Worm (Caenorhabditis elegans): ENCODE results near the gene F47B8.5.

Gene F47B8.5

DNA sequence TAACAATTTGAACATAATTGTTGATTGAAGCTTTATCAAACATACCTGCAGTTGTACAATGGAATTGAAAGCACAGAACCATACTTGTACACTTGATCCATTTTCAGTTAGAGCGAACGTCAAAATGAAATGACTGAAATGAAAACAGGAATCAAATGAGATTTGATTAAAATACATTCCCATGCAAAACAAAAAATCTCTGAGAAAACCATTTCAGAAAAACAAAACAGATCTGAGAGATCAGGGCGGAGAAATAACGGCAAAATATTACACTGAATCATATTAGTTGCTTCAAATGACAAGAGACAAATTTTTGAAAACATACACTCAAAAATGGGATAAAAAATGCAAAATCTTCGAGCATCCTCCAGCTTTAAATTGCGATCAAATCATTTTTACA is 47.9 kb downstream of the F47B8.5 start, which contains the start of gene srt-33:
TSS of gene srt-33 (minus strand) at position 101 of the 400 bp plus-strand sequence.
- no peak for TF ChIP-seq ztf-16 (tag; optimal IDR thresholded peaks at IDR 0.05)
